Fruit fly (Drosophila melanogaster) whole organism, adult: ENCODE data around the gene CG10694.

Experiments used
- kay ChIP-seq: fragments of 200-800 bp; sonication (Bioruptor generic); peaks from one replicate; lab custom pipeline; 2016; ENCODE audit warnings: missing biosample characterization, missing genetic modification characterization, borderline replicate concordance
- toe ChIP-seq: fragments of 200-800 bp; sonication (Bioruptor generic); optimal IDR thresholded peaks from 2 replicates; lab custom pipeline; 2016; ENCODE audit warnings: missing biosample characterization, missing genetic modification characterization

- peak; percentile 71 for TF ChIP-seq toe (GFP tag; lab: Kevin White, UChicago)
- no peak for TF ChIP-seq kay (GFP tag; lab: Kevin White, UChicago)
Measured at dm6 chr3R:24112320-24113069, 5.3 kb downstream of the CG10694 start, which contains the start of gene CG13605.
